Worm (Caenorhabditis elegans) whole organism, late embryonic: ENCODE data around the gene rps-2.

ENCODE experiments used
- C08G9.2 ChIP-seq: sonication (generic microtip); optimal IDR thresholded peaks from 2 replicates; lab custom pipeline; 2016; ENCODE audit warnings: mild to moderate bottlenecking, missing genetic modification characterization, moderate library complexity, missing compliant biosample characterization
- C38D4.7 ChIP-seq: fragments of 200-800 bp; sonication (Bioruptor generic); optimal IDR thresholded peaks from 2 replicates; lab custom pipeline; 2018; ENCODE audit warnings: mild to moderate bottlenecking, missing genetic modification characterization, moderate library complexity, missing compliant biosample characterization
- F13H6.1 ChIP-seq: sonication (generic microtip); optimal IDR thresholded peaks from 2 replicates; lab custom pipeline; 2016; ENCODE audit warnings: missing genetic modification characterization, missing compliant biosample characterization
- K09A11.1 ChIP-seq: sonication (generic microtip); optimal IDR thresholded peaks from 2 replicates; lab custom pipeline; 2017; ENCODE audit warnings: antibody characterized with exemption, mild to moderate bottlenecking, missing genetic modification characterization, missing compliant biosample characterization; ENCODE audit not compliant: insufficient read depth
- Y22D7AL.16 ChIP-seq: sonication (generic microtip); optimal IDR thresholded peaks from 2 replicates; lab custom pipeline; 2016; ENCODE audit warnings: missing genetic modification characterization, missing compliant biosample characterization
- ama-1 ChIP-seq: fragments of 150-350 bp; optimal IDR thresholded peaks from 2 replicates; lab custom pipeline; 2014
- ceh-14 ChIP-seq: sonication (generic microtip); optimal IDR thresholded peaks from 2 replicates; lab custom pipeline; 2016; ENCODE audit warnings: missing genotype, missing genetic modification characterization, missing compliant biosample characterization
- ceh-18 ChIP-seq: sonication (generic microtip); optimal IDR thresholded peaks from 2 replicates; lab custom pipeline; 2016; ENCODE audit warnings: missing genetic modification characterization, missing compliant biosample characterization
- ceh-19 ChIP-seq: fragments of 200-800 bp; sonication (Bioruptor generic); optimal IDR thresholded peaks from 2 replicates; lab custom pipeline; 2018; ENCODE audit warnings: mild to moderate bottlenecking, missing genetic modification characterization, missing compliant biosample characterization
- ceh-2 ChIP-seq: sonication (generic microtip); optimal IDR thresholded peaks from 2 replicates; lab custom pipeline; 2016; ENCODE audit warnings: missing genotype, missing genetic modification characterization, missing compliant biosample characterization
- ceh-22 ChIP-seq: sonication (generic microtip); optimal IDR thresholded peaks from 2 replicates; lab custom pipeline; 2017; ENCODE audit warnings: missing biosample characterization, missing genetic modification characterization
- ceh-30 ChIP-seq: fragments of 150-350 bp; optimal IDR thresholded peaks from 2 replicates; lab custom pipeline; 2014; ENCODE audit warnings: missing biosample characterization, missing genetic modification characterization
- ceh-34 ChIP-seq: sonication (generic microtip); optimal IDR thresholded peaks from 2 replicates; lab custom pipeline; 2016; ENCODE audit warnings: mild to moderate bottlenecking, missing genetic modification characterization, missing compliant biosample characterization
- ceh-45 ChIP-seq: fragments of 200-800 bp; sonication (Bioruptor generic); IDR thresholded peaks from 2 replicates; pipeline ENCODE4 v1.3.6; 2022; ENCODE audit warnings: missing genetic modification reagents, missing genetic modification characterization, missing compliant biosample characterization
- ceh-48 ChIP-seq: sonication (generic microtip); optimal IDR thresholded peaks from 2 replicates; lab custom pipeline; 2016; ENCODE audit warnings: missing genetic modification characterization, inconsistent platforms, missing compliant biosample characterization
- ceh-6 ChIP-seq: fragments of 200-800 bp; sonication (Bioruptor generic); optimal IDR thresholded peaks from 2 replicates; lab custom pipeline; 2018; ENCODE audit warnings: mild to moderate bottlenecking, missing genetic modification characterization, missing compliant biosample characterization
- ceh-9 ChIP-seq: sonication (generic microtip); optimal IDR thresholded peaks from 2 replicates; lab custom pipeline; 2016; ENCODE audit warnings: mild to moderate bottlenecking, missing genetic modification characterization, inconsistent platforms, missing compliant biosample characterization
- che-1 ChIP-seq: sonication (generic microtip); optimal IDR thresholded peaks from 2 replicates; lab custom pipeline; 2016; ENCODE audit warnings: mild to moderate bottlenecking, missing genetic modification characterization, missing compliant biosample characterization
- dve-1 ChIP-seq: sonication (generic microtip); optimal IDR thresholded peaks from 2 replicates; lab custom pipeline; 2017; ENCODE audit warnings: antibody characterized with exemption, mild to moderate bottlenecking, missing genetic modification characterization, missing compliant biosample characterization
- elt-2 ChIP-seq: sonication (generic microtip); optimal IDR thresholded peaks from 2 replicates; lab custom pipeline; 2016; ENCODE audit warnings: missing genetic modification reagents, missing genetic modification characterization, missing compliant biosample characterization
- fax-1 ChIP-seq: sonication (generic microtip); optimal IDR thresholded peaks from 2 replicates; lab custom pipeline; 2016; ENCODE audit warnings: missing genotype, missing genetic modification characterization, missing compliant biosample characterization
- fkh-10 ChIP-seq: fragments of 150-350 bp; optimal IDR thresholded peaks from 2 replicates; lab custom pipeline; 2014; ENCODE audit warnings: missing biosample characterization, missing genetic modification reagents, missing genetic modification characterization
- hlh-30 ChIP-seq: sonication (generic microtip); optimal IDR thresholded peaks from 2 replicates; lab custom pipeline; 2017; ENCODE audit warnings: antibody characterized with exemption, missing genetic modification characterization, missing compliant biosample characterization; ENCODE audit not compliant: insufficient read depth
- hlh-6 ChIP-seq: sonication (generic microtip); optimal IDR thresholded peaks from 2 replicates; lab custom pipeline; 2016; ENCODE audit warnings: missing genotype, missing genetic modification characterization, missing compliant biosample characterization
- hlh-8 ChIP-seq: sonication (generic microtip); optimal IDR thresholded peaks from 2 replicates; lab custom pipeline; 2016; ENCODE audit warnings: missing genotype, missing genetic modification characterization, missing compliant biosample characterization
- lin-11 ChIP-seq: fragments of 200-800 bp; sonication (Bioruptor generic); optimal IDR thresholded peaks from 2 replicates; lab custom pipeline; 2018; ENCODE audit warnings: mild to moderate bottlenecking, missing genetic modification characterization, missing compliant biosample characterization
- madf-2 ChIP-seq: sonication (generic microtip); optimal IDR thresholded peaks from 2 replicates; lab custom pipeline; 2017; ENCODE audit warnings: missing genetic modification characterization, missing compliant biosample characterization
- nfya-1 ChIP-seq: sonication (generic microtip); optimal IDR thresholded peaks from 2 replicates; lab custom pipeline; 2017; ENCODE audit warnings: missing genetic modification characterization, mild to moderate bottlenecking, missing compliant biosample characterization, antibody characterized with exemption, moderate library complexity
- nhr-11 ChIP-seq: fragments of 150-350 bp; optimal IDR thresholded peaks from 2 replicates; lab custom pipeline; 2014; ENCODE audit warnings: missing biosample characterization, missing genetic modification characterization
- npax-4 ChIP-seq: sonication (generic microtip); optimal IDR thresholded peaks from 2 replicates; lab custom pipeline; 2016; ENCODE audit warnings: missing genetic modification characterization, missing compliant biosample characterization
- odd-2 ChIP-seq: sonication (generic microtip); optimal IDR thresholded peaks from 2 replicates; lab custom pipeline; 2017; ENCODE audit warnings: antibody characterized with exemption, mild to moderate bottlenecking, missing genetic modification characterization, missing compliant biosample characterization
- pag-3 ChIP-seq: sonication (generic microtip); optimal IDR thresholded peaks from 2 replicates; lab custom pipeline; 2016; ENCODE audit warnings: missing compliant biosample characterization, missing genetic modification characterization, borderline replicate concordance
- pax-1 ChIP-seq: fragments of 150-350 bp; optimal IDR thresholded peaks from 2 replicates; lab custom pipeline; 2014; ENCODE audit warnings: missing biosample characterization, missing genetic modification characterization
- pha-2 ChIP-seq: sonication (generic microtip); optimal IDR thresholded peaks from 2 replicates; lab custom pipeline; 2017; ENCODE audit warnings: mild to moderate bottlenecking, missing genetic modification characterization, missing compliant biosample characterization
- pha-4 ChIP-seq: fragments of 150-350 bp; optimal IDR thresholded peaks from 2 replicates; lab custom pipeline; 2018; ENCODE audit warnings: missing biosample characterization, missing genetic modification reagents, missing genetic modification characterization
- ref-2 ChIP-seq: sonication (generic microtip); optimal IDR thresholded peaks from 2 replicates; lab custom pipeline; 2016; ENCODE audit warnings: missing genetic modification characterization, missing compliant biosample characterization
- sdc-2 ChIP-seq: sonication (generic microtip); optimal IDR thresholded peaks from 2 replicates; lab custom pipeline; 2016; ENCODE audit warnings: missing genotype, missing genetic modification characterization, missing compliant biosample characterization
- sox-2 ChIP-seq: fragments of 200-800 bp; sonication (Bioruptor generic); IDR thresholded peaks from 2 replicates; pipeline ENCODE4 v1.3.6; 2022; ENCODE audit warnings: missing genetic modification reagents, missing genetic modification characterization, missing compliant biosample characterization
- syd-9 ChIP-seq: sonication (generic microtip); optimal IDR thresholded peaks from 2 replicates; lab custom pipeline; 2016; ENCODE audit warnings: mild to moderate bottlenecking, missing genetic modification characterization, moderate library complexity, missing compliant biosample characterization
- tbx-2 ChIP-seq: sonication (generic microtip); optimal IDR thresholded peaks from 2 replicates; lab custom pipeline; 2016; ENCODE audit warnings: missing genetic modification characterization, missing compliant biosample characterization
- tbx-7 ChIP-seq: sonication (generic microtip); optimal IDR thresholded peaks from 2 replicates; lab custom pipeline; 2016; ENCODE audit warnings: missing genotype, missing genetic modification characterization, missing compliant biosample characterization
- ttx-3 ChIP-seq: sonication (generic microtip); optimal IDR thresholded peaks from 2 replicates; lab custom pipeline; 2016; ENCODE audit warnings: missing genetic modification reagents, missing genetic modification characterization, missing compliant biosample characterization
- unc-3 ChIP-seq, 2 experiments: fragments of 200-800 bp in 1 of 2; sonication (Bioruptor generic) in 1 of 2; sonication (generic microtip) in 1 of 2; conservative IDR thresholded peaks in 1 of 2; optimal IDR thresholded peaks in 1 of 2; 2 replicates each; pipeline versions ENCODE4 v1.3.6 to Lab custom; 2016 to 2022; ENCODE audit warnings: missing compliant biosample characterization in 2 of 2, missing genetic modification characterization in 2 of 2, missing genetic modification reagents in 1 of 2
- unc-42 ChIP-seq: sonication (generic microtip); optimal IDR thresholded peaks from 2 replicates; lab custom pipeline; 2016; ENCODE audit warnings: missing genotype, missing genetic modification characterization, missing compliant biosample characterization
- unc-55 ChIP-seq: sonication (generic microtip); optimal IDR thresholded peaks from 2 replicates; lab custom pipeline; 2017; ENCODE audit warnings: missing biosample characterization, missing genetic modification reagents, missing genetic modification characterization
- unc-86 ChIP-seq: sonication (generic microtip); optimal IDR thresholded peaks from 2 replicates; lab custom pipeline; 2016; ENCODE audit warnings: missing genetic modification characterization, missing compliant biosample characterization
- zip-5 ChIP-seq: sonication (generic microtip); optimal IDR thresholded peaks from 2 replicates; lab custom pipeline; 2016; ENCODE audit warnings: missing genetic modification characterization, missing compliant biosample characterization
- ztf-16 ChIP-seq: sonication (generic microtip); optimal IDR thresholded peaks from 2 replicates; lab custom pipeline; 2017; ENCODE audit warnings: missing genetic modification characterization, missing compliant biosample characterization

Gene rps-2

DNA sequence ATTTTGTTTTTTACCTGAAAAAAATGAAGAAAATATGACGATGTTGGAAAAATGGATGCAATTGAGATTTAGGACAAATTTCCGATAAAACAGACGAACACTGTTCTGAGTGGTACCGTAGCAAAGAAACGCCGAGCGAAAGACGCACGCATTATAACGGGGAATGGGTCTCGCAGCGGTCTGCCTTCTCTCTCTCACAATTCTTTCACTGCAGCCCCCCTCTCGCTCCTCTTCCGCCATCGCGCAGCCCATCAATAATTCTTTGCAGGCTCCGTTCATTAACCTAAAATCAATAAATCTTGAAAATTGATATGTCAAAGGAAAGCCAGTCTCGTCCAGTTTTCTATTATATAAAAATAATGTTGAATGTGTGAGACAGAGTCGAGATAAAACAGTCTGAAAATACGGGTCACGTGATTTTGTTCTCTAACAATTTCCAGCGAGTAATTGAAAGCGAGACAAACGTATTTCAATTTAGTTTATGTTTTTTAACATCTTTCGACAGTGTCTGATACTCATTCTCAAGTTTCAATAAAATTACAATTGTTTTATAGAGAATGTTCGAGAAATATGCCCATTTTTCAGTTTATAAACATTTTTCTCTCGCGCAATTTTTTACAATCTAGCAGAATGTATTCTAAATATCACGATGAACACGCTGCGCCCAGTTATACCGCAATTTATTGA is 16.6 kb downstream of the rps-2 start:
- TF ChIP-seq lin-11 (tag; lab: Kevin White, UChicago) (no peak), ceh-22 (no peak), pag-3 (tag; lab: Kevin White, UChicago) (no peak), pha-2 (tag; lab: Kevin White, UChicago) (no peak), C38D4.7 (no peak), unc-55 (GFP tag; lab: Kevin White, UChicago) (no peak), ceh-45 (GFP tag; lab: Robert Waterston, UW) (no peak), K09A11.1 (no peak), unc-3 (GFP tag; conservative IDR thresholded peaks at IDR 0.05; lab: Robert Waterston, UW) (no peak), unc-3 (tag; optimal IDR thresholded peaks at IDR 0.05; lab: Kevin White, UChicago) (no peak), dve-1 (tag; lab: Kevin White, UChicago) (no peak), Y22D7AL.16 (no peak), ceh-18 (tag; lab: Kevin White, UChicago) (peak; percentile 16), hlh-6 (tag; lab: Kevin White, UChicago) (no peak), ceh-48 (tag; lab: Kevin White, UChicago) (peak; percentile 71), nfya-1 (peak; percentile 9), elt-2 (tag; lab: Kevin White, UChicago) (no peak), fkh-10 (GFP tag; lab: Kevin White, UChicago) (no peak), ceh-14 (tag; lab: Kevin White, UChicago) (no peak), npax-4 (tag; lab: Kevin White, UChicago) (no peak), ceh-19 (no peak), sox-2 (GFP tag; lab: Robert Waterston, UW) (no peak), ceh-34 (tag; lab: Kevin White, UChicago) (peak; percentile 42), ceh-9 (no peak), pha-4 (tag; lab: Kevin White, UChicago) (no peak), ceh-2 (tag; lab: Kevin White, UChicago) (no peak), sdc-2 (no peak), zip-5 (no peak), unc-42 (tag; lab: Kevin White, UChicago) (peak; percentile 36), pax-1 (tag; lab: Kevin White, UChicago) (no peak), ztf-16 (tag; lab: Kevin White, UChicago) (no peak), nhr-11 (no peak), hlh-8 (tag; lab: Kevin White, UChicago) (no peak), madf-2 (tag; lab: Kevin White, UChicago) (no peak), ceh-30 (tag; lab: Kevin White, UChicago) (peak; percentile 6), che-1 (tag; lab: Kevin White, UChicago) (no peak), ceh-6 (no peak), odd-2 (no peak), ama-1 (lab: Kevin White, UChicago) (no peak), tbx-2 (peak; percentile 3), syd-9 (tag; lab: Kevin White, UChicago) (no peak), hlh-30 (peak; percentile 68), ttx-3 (tag; lab: Kevin White, UChicago) (no peak), tbx-7 (tag; lab: Kevin White, UChicago) (no peak), C08G9.2 (no peak), ref-2 (tag; lab: Kevin White, UChicago) (no peak), fax-1 (no peak), F13H6.1 (tag; lab: Kevin White, UChicago) (no peak), unc-86 (no peak)
